Worm (Caenorhabditis elegans) whole organism, mixed stage, embryonic: ENCODE results near the gene mmad-1.

ENCODE experiments used
- M03D4.4 ChIP-seq: sonication (generic microtip); optimal IDR thresholded peaks from 2 replicates; lab custom pipeline; 2017; ENCODE audit warnings: mild to moderate bottlenecking, missing genetic modification characterization, missing compliant biosample characterization
- blmp-1 ChIP-seq: fragments of 150-350 bp; optimal IDR thresholded peaks from 2 replicates; lab custom pipeline; 2014; ENCODE audit warnings: missing biosample characterization, missing genetic modification characterization
- ceh-39 ChIP-seq: fragments of 150-350 bp; optimal IDR thresholded peaks from 2 replicates; lab custom pipeline; 2014; ENCODE audit warnings: missing biosample characterization, missing genetic modification characterization
- ceh-43 ChIP-seq: fragments of 200-800 bp; sonication (Bioruptor generic); optimal IDR thresholded peaks from 2 replicates; lab custom pipeline; 2018; ENCODE audit warnings: mild to moderate bottlenecking, missing genetic modification characterization, moderate library complexity, missing compliant biosample characterization
- ceh-83 ChIP-seq: fragments of 200-800 bp; sonication (Bioruptor generic); optimal IDR thresholded peaks from 2 replicates; lab custom pipeline; 2018; ENCODE audit warnings: mild to moderate bottlenecking, missing genetic modification characterization, missing compliant biosample characterization
- ces-1 ChIP-seq: fragments of 150-350 bp; optimal IDR thresholded peaks from 2 replicates; lab custom pipeline; 2014; ENCODE audit warnings: missing biosample characterization, missing genetic modification reagents, missing genetic modification characterization
- cnd-1 ChIP-seq: fragments of 200-800 bp; sonication (Bioruptor generic); optimal IDR thresholded peaks from 2 replicates; lab custom pipeline; 2018; ENCODE audit warnings: mild to moderate bottlenecking, missing genetic modification characterization, missing compliant biosample characterization
- drap-1 ChIP-seq: fragments of 200-800 bp; sonication (Bioruptor generic); optimal IDR thresholded peaks from 3 replicates; lab custom pipeline; 2018; ENCODE audit warnings: mild to moderate bottlenecking, missing genetic modification characterization, missing compliant biosample characterization
- elt-3 ChIP-seq: fragments of 150-350 bp; optimal IDR thresholded peaks from 2 replicates; lab custom pipeline; 2014; ENCODE audit warnings: missing biosample characterization, missing genetic modification characterization
- flh-1 ChIP-seq: fragments of 200-800 bp; sonication (Bioruptor generic); optimal IDR thresholded peaks from 2 replicates; lab custom pipeline; 2018; ENCODE audit warnings: mild to moderate bottlenecking, missing genetic modification characterization, moderate library complexity, missing compliant biosample characterization
- ham-2 ChIP-seq: fragments of 200-800 bp; sonication (Bioruptor generic); optimal IDR thresholded peaks from 2 replicates; lab custom pipeline; 2018; ENCODE audit warnings: mild to moderate bottlenecking, missing genetic modification characterization, missing compliant biosample characterization
- lin-13 ChIP-seq: fragments of 150-350 bp; optimal IDR thresholded peaks from 2 replicates; lab custom pipeline; 2014; ENCODE audit warnings: missing biosample characterization, missing genetic modification characterization
- lsy-2 ChIP-seq: fragments of 150-350 bp; optimal IDR thresholded peaks from 2 replicates; lab custom pipeline; 2014; ENCODE audit warnings: missing biosample characterization, missing genetic modification characterization
- mep-1 ChIP-seq: fragments of 150-350 bp; optimal IDR thresholded peaks from 2 replicates; lab custom pipeline; 2017; ENCODE audit warnings: missing biosample characterization, missing genetic modification reagents, missing genetic modification characterization, inconsistent platforms
- mls-2 ChIP-seq: sonication (generic microtip); optimal IDR thresholded peaks from 2 replicates; lab custom pipeline; 2016; ENCODE audit warnings: mild to moderate bottlenecking, missing genetic modification characterization, moderate library complexity, missing compliant biosample characterization
- nhr-12 ChIP-seq: fragments of 150-350 bp; optimal IDR thresholded peaks from 2 replicates; lab custom pipeline; 2014; ENCODE audit warnings: missing biosample characterization, missing genetic modification characterization
- nhr-2 ChIP-seq: fragments of 150-350 bp; optimal IDR thresholded peaks from 2 replicates; lab custom pipeline; 2014; ENCODE audit warnings: missing biosample characterization, missing genetic modification characterization
- nhr-76 ChIP-seq: sonication (generic microtip); optimal IDR thresholded peaks from 2 replicates; lab custom pipeline; 2017; ENCODE audit warnings: missing biosample characterization, missing genetic modification characterization
- sem-2 ChIP-seq: fragments of 200-800 bp; sonication (Bioruptor generic); optimal IDR thresholded peaks from 2 replicates; lab custom pipeline; 2018; ENCODE audit warnings: mild to moderate bottlenecking, missing genetic modification characterization, missing compliant biosample characterization
- snpc-4 ChIP-seq: fragments of 150-350 bp; optimal IDR thresholded peaks from 2 replicates; lab custom pipeline; 2014; ENCODE audit warnings: missing biosample characterization, missing genetic modification characterization
- sptf-1 ChIP-seq: sonication (generic microtip); optimal IDR thresholded peaks from 2 replicates; lab custom pipeline; 2017; ENCODE audit warnings: mild to moderate bottlenecking, missing genetic modification characterization, moderate library complexity, missing compliant biosample characterization
- tbx-8 ChIP-seq: fragments of 200-800 bp; sonication (Bioruptor generic); optimal IDR thresholded peaks from 2 replicates; lab custom pipeline; 2018; ENCODE audit warnings: mild to moderate bottlenecking, missing genetic modification characterization, moderate library complexity, missing compliant biosample characterization
- unc-120 ChIP-seq: sonication (generic microtip); optimal IDR thresholded peaks from 2 replicates; lab custom pipeline; 2017; ENCODE audit warnings: missing genetic modification characterization, missing compliant biosample characterization; ENCODE audit not compliant: poor library complexity, severe bottlenecking
- unc-39 ChIP-seq: fragments of 150-350 bp; optimal IDR thresholded peaks from 2 replicates; lab custom pipeline; 2014; ENCODE audit warnings: missing biosample characterization, missing genetic modification characterization
- unc-62 ChIP-seq: fragments of 150-350 bp; optimal IDR thresholded peaks from 2 replicates; lab custom pipeline; 2014; ENCODE audit warnings: missing biosample characterization, missing genetic modification reagents, missing genetic modification characterization
- ztf-11 ChIP-seq: fragments of 150-350 bp; optimal IDR thresholded peaks from 2 replicates; lab custom pipeline; 2014; ENCODE audit warnings: missing biosample characterization, missing genetic modification characterization

The mmad-1 gene

ce11 chrIII:13564929-13565328 is 16.1 kb upstream of the mmad-1 start, which contains the start of gene aldo-1:
aldo-1 (minus strand) TSS chrIII:13564937.
- no peak for TF ChIP-seq lin-13 (tag; lab: Kevin White, UChicago)
- TF ChIP-seq mls-2 (tag; lab: Kevin White, UChicago): no peak
- peak; percentile 74 for TF ChIP-seq ces-1
- peak; percentile 73 for TF ChIP-seq unc-120
- no peak for TF ChIP-seq unc-39 (tag; lab: Kevin White, UChicago)

ce11 chrIII:13563583-13563982 is 14.8 kb upstream of the mmad-1 start:
- TF ChIP-seq snpc-4: no peak
- TF ChIP-seq nhr-2 (tag; lab: Kevin White, UChicago): no peak
- no peak for TF ChIP-seq mls-2 (tag; lab: Kevin White, UChicago)
- no peak for TF ChIP-seq sptf-1 (tag; lab: Kevin White, UChicago)
- no peak for TF ChIP-seq lsy-2 (tag; lab: Kevin White, UChicago)
- TF ChIP-seq elt-3 (tag; lab: Kevin White, UChicago): no peak
- TF ChIP-seq unc-39 (tag; lab: Kevin White, UChicago): no peak
- TF ChIP-seq lin-13 (tag; lab: Kevin White, UChicago): no peak
- no peak for TF ChIP-seq ceh-43 (GFP tag; lab: Kevin White, UChicago)

DNA sequence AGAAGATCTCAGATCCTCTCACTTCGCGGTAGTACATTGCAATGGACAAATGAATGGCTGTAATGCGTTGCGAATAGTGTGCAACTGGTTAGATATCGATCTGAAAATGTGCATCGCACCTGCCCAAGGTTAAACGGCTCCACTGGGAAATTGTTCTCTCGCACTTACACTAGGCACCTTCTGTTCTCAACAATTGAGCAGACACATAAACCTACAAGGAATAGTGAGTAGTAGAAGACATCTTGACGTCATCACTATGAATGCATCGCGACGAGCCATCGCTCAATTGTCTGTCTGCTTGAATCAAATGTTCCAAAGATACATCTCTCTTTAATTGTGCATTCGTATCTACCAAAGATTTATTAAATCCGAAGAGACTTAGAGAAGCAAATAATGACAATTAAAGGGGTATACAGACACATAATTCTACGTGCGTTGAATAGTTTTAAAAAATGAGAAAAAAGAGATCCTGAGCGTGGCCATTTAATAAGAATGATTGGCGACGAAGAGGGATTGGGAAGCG is 14.3 kb upstream of the mmad-1 start, which contains the start of gene T05D4.2:
Gene T05D4.2, minus strand, starts transcription at position 83 of the 523 bp plus-strand sequence.
- TF ChIP-seq M03D4.4 (tag; lab: Kevin White, UChicago): no peak
- TF ChIP-seq lin-13 (tag; lab: Kevin White, UChicago): no peak
- no peak for TF ChIP-seq nhr-12 (tag; lab: Kevin White, UChicago)
- TF ChIP-seq snpc-4: no peak
- TF ChIP-seq nhr-2 (tag; lab: Kevin White, UChicago): no peak
- TF ChIP-seq flh-1 (GFP tag; lab: Kevin White, UChicago): no peak
- TF ChIP-seq elt-3 (tag; lab: Kevin White, UChicago): no peak
- no peak for TF ChIP-seq unc-62 (GFP tag; lab: Kevin White, UChicago)

ce11 chrIII:13561233-13561632 is 12.4 kb upstream of the mmad-1 start:
- no peak for TF ChIP-seq mep-1 (tag; lab: Kevin White, UChicago)
- no peak for TF ChIP-seq ztf-11 (tag; lab: Kevin White, UChicago)
- TF ChIP-seq tbx-8 (GFP tag; lab: Kevin White, UChicago): no peak
- no peak for TF ChIP-seq lin-13 (tag; lab: Kevin White, UChicago)
- no peak for TF ChIP-seq nhr-2 (tag; lab: Kevin White, UChicago)
- TF ChIP-seq unc-39 (tag; lab: Kevin White, UChicago): no peak
- TF ChIP-seq, all 35 proteins: peak for 0

DNA sequence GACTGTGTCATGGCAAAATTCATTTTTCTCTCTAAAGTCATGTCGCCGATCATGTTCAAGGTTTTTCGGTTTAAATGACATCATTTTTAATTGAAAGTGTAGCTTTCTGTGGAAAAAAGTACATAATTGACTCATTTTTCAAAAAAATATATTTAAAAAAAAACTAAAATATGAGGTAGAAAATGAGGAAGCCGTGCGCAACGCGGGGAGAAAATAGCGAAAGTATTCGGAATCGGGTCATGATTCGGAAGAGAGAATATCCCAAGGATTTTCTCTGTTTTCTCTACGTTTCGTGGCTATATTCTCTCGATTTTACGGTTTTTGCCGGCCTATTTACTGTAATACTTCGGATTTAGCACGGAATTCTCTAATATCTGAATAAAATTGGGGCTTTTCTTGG is 11.9 kb upstream of the mmad-1 start:
- TF ChIP-seq ces-1: no peak
- peak; percentile 67 for TF ChIP-seq ham-2 (GFP tag; lab: Kevin White, UChicago)
- TF ChIP-seq blmp-1 (tag; lab: Kevin White, UChicago): peak; percentile 91
- TF ChIP-seq, all 35 proteins: peak for 2

DNA sequence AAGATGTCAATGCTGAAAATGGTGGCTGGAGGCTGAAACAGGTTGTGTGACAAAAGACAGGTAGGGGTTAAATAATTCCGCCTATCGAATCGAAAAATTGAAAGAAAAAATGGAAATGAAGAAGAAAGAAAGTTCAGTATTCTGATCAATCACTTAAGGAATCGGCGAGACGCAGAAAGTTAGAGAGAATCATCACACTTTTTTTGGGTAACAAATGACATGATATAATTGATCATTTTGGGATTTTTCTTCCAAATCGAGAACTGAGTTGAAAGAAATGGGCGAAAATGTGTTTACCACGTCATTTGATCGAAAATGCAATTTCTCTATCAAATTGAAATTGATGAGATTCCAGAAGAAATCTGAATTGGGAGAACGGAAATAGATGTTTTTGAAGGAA is 7.2 kb upstream of the mmad-1 start:
- TF ChIP-seq ceh-83 (GFP tag; lab: Kevin White, UChicago) (no peak), ceh-39 (tag; lab: Kevin White, UChicago) (no peak), nhr-2 (tag; lab: Kevin White, UChicago) (no peak), ceh-43 (GFP tag; lab: Kevin White, UChicago) (no peak), ztf-11 (tag; lab: Kevin White, UChicago) (no peak), ham-2 (GFP tag; lab: Kevin White, UChicago) (no peak), cnd-1 (tag; lab: Kevin White, UChicago) (no peak), snpc-4 (no peak), lin-13 (tag; lab: Kevin White, UChicago) (no peak), nhr-12 (tag; lab: Kevin White, UChicago) (no peak), nhr-76 (no peak), sem-2 (GFP tag; lab: Kevin White, UChicago) (no peak), ces-1 (no peak), M03D4.4 (tag; lab: Kevin White, UChicago) (no peak), flh-1 (GFP tag; lab: Kevin White, UChicago) (no peak), unc-39 (tag; lab: Kevin White, UChicago) (no peak), mep-1 (tag; lab: Kevin White, UChicago) (no peak), drap-1 (GFP tag; lab: Kevin White, UChicago) (no peak), elt-3 (tag; lab: Kevin White, UChicago) (no peak), unc-62 (GFP tag; lab: Kevin White, UChicago) (no peak)
- TF ChIP-seq, all 35 proteins: peak for 0
